Fruit fly (Drosophila melanogaster) S2 (cell line): Measurements from ENCODE around the gene CG8419.

ENCODE experiments used
- CG8478 ChIP-seq: fragments of >200 bp; optimal IDR thresholded peaks from 2 replicates; lab custom pipeline; 2018
- CTCF ChIP-seq, 2 experiments: fragments of >200 bp; optimal IDR thresholded peaks; 2 replicates each; lab custom pipeline; 2018

The CG8419 gene

dm6 chr2L:8220393-8220934 lies 14.5 kb downstream of the CG8419 start, which contains the start of gene Snx6:
Gene Snx6 (minus strand): TSS chr2L:8220741.
- TF ChIP-seq CTCF (optimal IDR thresholded peaks at IDR 0.05; lab: Kevin White, UChicago): no peak
- no peak for TF ChIP-seq CG8478 (lab: Kevin White, UChicago)

DNA sequence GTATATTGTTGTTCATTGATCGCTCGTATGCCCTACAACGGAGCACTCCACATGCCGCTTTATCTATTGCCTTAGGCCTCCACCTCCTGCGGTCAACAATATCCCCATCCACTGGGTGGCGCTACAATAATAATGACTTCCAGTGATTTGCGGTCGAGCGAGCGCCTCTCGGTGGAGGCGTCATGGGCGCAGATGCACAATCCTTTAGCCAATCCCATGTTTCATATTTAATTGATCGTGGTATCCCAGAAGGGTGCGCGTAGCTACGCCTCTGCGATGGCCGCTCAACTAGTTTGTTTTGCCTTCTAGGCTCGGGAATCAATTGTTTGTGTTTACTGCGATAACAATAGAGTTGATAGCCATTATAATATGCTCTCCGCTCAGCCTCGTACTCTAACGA lies 23.2 kb downstream of the CG8419 start:
- TF ChIP-seq CG8478 (lab: Kevin White, UChicago) (no peak), CTCF (optimal IDR thresholded peaks at IDR 0.05; lab: Kevin White, UChicago) (no peak)

DNA sequence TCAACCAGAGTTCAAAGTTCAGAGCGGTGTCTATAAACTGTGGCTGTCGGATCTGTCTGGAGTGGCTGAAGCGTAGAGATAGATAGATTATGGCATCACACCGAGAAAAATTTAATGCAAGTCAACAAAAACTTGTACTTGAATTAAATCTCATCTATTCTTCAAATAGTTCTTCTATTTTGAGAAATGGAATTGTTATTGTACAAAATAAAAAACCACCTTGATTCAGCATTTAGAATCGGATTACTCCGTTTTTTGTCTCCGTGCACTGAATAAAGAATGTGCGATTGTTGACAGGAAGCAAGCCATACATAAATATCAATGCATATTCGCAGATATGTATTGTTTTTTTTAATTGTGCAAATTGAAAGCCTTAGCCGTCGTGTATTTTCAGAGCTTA lies 23.7 kb downstream of the CG8419 start:
- TF ChIP-seq CTCF (optimal IDR thresholded peaks at IDR 0.05; lab: Kevin White, UChicago): no peak
- TF ChIP-seq CG8478 (lab: Kevin White, UChicago): no peak

dm6 chr2L:8230255-8230654 lies 24.3 kb downstream of the CG8419 start:
- TF ChIP-seq CTCF (optimal IDR thresholded peaks at IDR 0.05; lab: Kevin White, UChicago) (no peak), CG8478 (lab: Kevin White, UChicago) (no peak)

DNA sequence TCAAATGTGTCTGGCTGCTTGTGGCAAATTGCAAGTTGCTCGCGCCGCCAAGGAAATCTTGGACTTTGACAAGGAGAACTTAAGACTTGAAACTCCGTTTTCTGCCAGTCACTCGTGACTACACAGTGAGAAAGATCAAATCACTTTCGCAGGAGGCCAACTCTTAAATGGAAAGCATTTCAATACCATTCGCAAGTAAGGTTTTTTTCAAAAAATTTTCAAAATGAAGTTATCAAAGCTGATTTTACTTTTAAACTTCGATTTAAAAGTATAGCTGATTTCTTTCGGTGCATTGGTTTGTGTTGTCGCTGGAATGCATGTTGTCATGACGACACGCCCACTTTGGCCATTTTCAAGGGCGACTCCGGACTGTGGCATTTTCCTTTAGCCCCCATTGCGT lies 26.4 kb downstream of the CG8419 start:
- no peak for TF ChIP-seq CTCF (optimal IDR thresholded peaks at IDR 0.05; lab: Kevin White, UChicago)
- TF ChIP-seq CG8478 (lab: Kevin White, UChicago): no peak

DNA sequence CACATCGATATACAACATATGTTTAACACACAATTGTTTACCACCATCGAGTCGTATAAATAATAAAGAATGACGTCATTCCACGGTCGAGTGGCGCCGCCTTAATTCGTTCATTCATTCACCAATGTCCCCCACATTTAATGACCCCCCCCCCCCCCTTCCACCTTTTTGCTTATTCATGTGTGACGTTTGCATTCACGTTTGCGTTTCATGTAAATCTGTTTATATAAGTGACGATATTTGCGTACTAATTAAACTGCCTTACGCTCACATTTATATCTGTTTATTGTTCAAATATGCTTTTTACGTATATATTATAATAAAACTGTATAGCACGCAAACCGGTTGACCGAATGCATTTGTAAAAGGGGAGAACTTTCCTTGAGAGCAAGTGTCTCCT lies 27.6 kb downstream of the CG8419 start:
- TF ChIP-seq CG8478 (lab: Kevin White, UChicago) (no peak), CTCF (optimal IDR thresholded peaks at IDR 0.05; lab: Kevin White, UChicago) (no peak)

DNA sequence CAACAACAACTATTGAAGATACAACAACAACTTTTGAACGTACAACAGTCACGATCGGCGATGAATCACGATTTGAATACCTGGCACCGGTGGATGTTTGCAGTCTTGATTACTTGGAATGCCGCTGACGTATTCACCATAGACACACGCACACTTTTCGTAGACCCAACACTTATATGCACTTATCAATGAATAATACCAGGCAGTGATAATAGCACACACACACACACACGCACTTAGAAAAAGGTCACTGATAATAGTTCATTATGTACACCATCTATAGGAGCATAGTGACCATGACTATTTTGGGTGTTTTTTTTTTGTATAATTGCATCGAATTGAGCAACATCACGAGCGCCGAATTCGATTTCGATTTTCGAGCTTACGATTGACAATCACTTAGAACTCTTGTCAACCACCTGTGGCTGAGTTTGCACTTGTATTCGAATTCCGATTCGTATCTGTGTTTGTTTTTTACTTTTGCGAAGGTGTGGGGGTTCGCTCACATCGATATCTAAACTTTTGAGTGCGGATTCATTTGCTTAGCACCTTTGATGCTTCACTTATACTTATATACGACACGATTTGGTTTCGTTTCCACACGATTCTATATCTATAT lies 33.2 kb downstream of the CG8419 start:
- TF ChIP-seq CTCF (optimal IDR thresholded peaks at IDR 0.05; lab: Kevin White, UChicago) (no peak), CG8478 (lab: Kevin White, UChicago) (no peak)

dm6 chr2L:8239712-8240245 lies 33.8 kb downstream of the CG8419 start, which contains the start of gene Pvr:
Gene Pvr (minus strand): TSS chr2L:8239878.
- peak in 1 of 2 experiments; percentile 55 for TF ChIP-seq CTCF (optimal IDR thresholded peaks at IDR 0.05; lab: Kevin White, UChicago)
- TF ChIP-seq CG8478 (lab: Kevin White, UChicago): no peak

DNA sequence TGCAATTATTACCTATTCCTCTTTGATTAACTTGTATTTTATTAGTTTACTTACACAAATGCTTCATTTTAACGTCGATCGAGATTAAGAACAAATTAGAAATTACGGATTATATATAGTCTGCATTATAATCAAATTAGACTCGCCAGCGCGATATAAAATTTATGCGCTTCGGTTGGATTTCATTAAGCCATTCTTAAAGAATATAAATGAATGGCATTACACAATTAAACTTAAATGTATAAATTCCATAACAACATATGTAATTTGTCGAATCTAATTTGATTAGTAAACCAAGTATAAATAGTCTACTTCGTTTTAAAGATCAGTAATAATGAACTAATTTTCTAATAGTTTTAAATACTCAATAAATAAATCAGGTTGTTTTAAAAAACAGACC lies 35.7 kb downstream of the CG8419 start, which contains the start of gene Spn28F:
Gene Spn28F (minus strand): TSS at position 101 of the 400 bp plus-strand sequence.
- TF ChIP-seq CG8478 (lab: Kevin White, UChicago) (no peak), CTCF (optimal IDR thresholded peaks at IDR 0.05; lab: Kevin White, UChicago) (no peak)

- TF ChIP-seq CG8478 (lab: Kevin White, UChicago): no peak
- no peak for TF ChIP-seq CTCF (optimal IDR thresholded peaks at IDR 0.05; lab: Kevin White, UChicago)
Measured at dm6 chr2L:8242186-8242585, 36.2 kb downstream of the CG8419 start, which contains the start of gene CG14277. Gene CG14277 (plus strand): TSS chr2L:8242486.

dm6 chr2L:8243903-8244302 lies 37.9 kb downstream of the CG8419 start, which contains the start of gene CG43057:
Gene CG43057 (minus strand): TSS chr2L:8244003.
- TF ChIP-seq CG8478 (lab: Kevin White, UChicago): no peak
- no peak for TF ChIP-seq CTCF (optimal IDR thresholded peaks at IDR 0.05; lab: Kevin White, UChicago)

- TF ChIP-seq CTCF (optimal IDR thresholded peaks at IDR 0.05; lab: Kevin White, UChicago): no peak
Measured at dm6 chr2L:8255406-8255805, 49.4 kb downstream of the CG8419 start.

DNA sequence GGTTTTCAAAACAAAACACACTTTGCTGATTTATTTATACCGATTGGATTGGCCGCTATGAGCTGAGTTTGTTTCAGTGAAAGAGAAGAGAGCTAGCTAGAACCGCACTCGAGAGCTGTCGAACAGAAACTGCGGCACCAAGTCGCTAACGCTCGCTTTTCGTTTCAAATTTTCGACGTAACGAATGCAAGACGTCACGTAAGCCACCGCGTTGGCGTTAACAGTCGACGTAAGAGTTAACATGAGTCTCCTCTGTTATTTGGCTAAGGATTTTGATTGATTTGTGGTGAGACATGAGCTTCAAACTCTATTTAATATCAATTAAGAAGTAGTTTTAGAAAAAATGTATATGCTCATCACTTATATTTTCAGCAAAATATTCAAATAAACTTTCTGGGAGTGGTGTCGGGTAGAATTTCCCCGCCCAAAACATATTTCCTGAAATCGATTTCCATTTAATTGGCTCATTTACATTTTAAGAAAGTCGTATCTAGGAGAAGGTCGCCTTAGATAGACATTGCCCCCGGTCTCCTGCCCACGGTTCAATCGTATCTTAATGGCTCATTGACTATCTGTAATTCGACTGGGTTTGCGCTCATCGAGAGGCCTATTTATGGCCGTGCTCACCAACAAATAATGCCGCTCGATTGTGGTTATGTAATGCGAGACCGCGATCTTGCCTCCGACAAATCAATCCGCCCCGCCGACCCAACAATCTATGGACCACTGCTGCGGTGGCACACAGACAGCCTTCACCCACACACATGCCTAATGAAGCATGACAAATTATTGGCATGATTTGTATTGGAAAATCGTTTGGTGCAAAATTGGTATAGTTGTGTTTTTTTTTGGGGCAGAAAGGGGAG lies 51.7 kb downstream of the CG8419 start, which contains the start of gene CG8086:
Gene CG8086 (minus strand): TSS at position 102 of the 866 bp plus-strand sequence.
- TF ChIP-seq CTCF (optimal IDR thresholded peaks at IDR 0.05; lab: Kevin White, UChicago): no peak
